Fruit fly (Drosophila melanogaster) whole organism, embryonic: ENCODE results near the gene Mgat4a.

Experiments
- Ada2b ChIP-seq: fragments of 200-800 bp; sonication (Bioruptor generic); IDR thresholded peaks from 2 replicates; pipeline ENCODE4 v1.3.6; 2022; ENCODE audit warnings: missing biosample characterization, missing genetic modification characterization
- Atf3 ChIP-seq: fragments of 200-800 bp; sonication (Bioruptor generic); optimal IDR thresholded peaks from 3 replicates; lab custom pipeline; 2016; ENCODE audit warnings: missing biosample characterization, missing genetic modification characterization
- CG13287 ChIP-seq: fragments of 200-800 bp; sonication (Bioruptor generic); IDR thresholded peaks from 2 replicates; pipeline ENCODE4 v1.3.6; 2022; ENCODE audit warnings: missing biosample characterization, missing genetic modification characterization; ENCODE audit not compliant: partially characterized antibody
- CG13296 ChIP-seq: fragments of 200-800 bp; sonication (Bioruptor generic); optimal IDR thresholded peaks from 3 replicates; lab custom pipeline; 2018; ENCODE audit warnings: missing biosample characterization, mild to moderate bottlenecking, missing genetic modification characterization
- CG14965 ChIP-seq: fragments of 200-800 bp; sonication (Bioruptor generic); optimal IDR thresholded peaks from 2 replicates; lab custom pipeline; 2016; ENCODE audit warnings: missing biosample characterization, missing genetic modification characterization, borderline replicate concordance
- CG17385 ChIP-seq: fragments of 200-800 bp; sonication (Bioruptor generic); optimal IDR thresholded peaks from 3 replicates; lab custom pipeline; 2018; ENCODE audit warnings: missing biosample characterization, mild to moderate bottlenecking, missing genetic modification characterization
- CG2116 ChIP-seq: fragments of 200-800 bp; sonication (Bioruptor generic); optimal IDR thresholded peaks from 3 replicates; lab custom pipeline; 2018; ENCODE audit warnings: missing biosample characterization, mild to moderate bottlenecking, missing genetic modification characterization
- CG2889 ChIP-seq: fragments of 200-800 bp; sonication (Bioruptor generic); IDR thresholded peaks from 3 replicates; pipeline ENCODE4 v1.3.6; 2022; ENCODE audit warnings: missing biosample characterization, missing genetic modification characterization
- CG32532 ChIP-seq: fragments of 200-800 bp; sonication (Bioruptor generic); IDR thresholded peaks from 2 replicates; pipeline ENCODE4 v1.3.6; 2022; ENCODE audit warnings: missing biosample characterization, missing genetic modification characterization
- CG34422 ChIP-seq: fragments of 200-800 bp; sonication (Bioruptor generic); IDR thresholded peaks from 3 replicates; pipeline ENCODE4 v1.3.6; 2022; ENCODE audit warnings: missing biosample characterization, missing genetic modification characterization
- CG42726 ChIP-seq: fragments of 200-800 bp; sonication (Bioruptor generic); IDR thresholded peaks from 2 replicates; pipeline ENCODE4 v1.3.6; 2022; ENCODE audit warnings: missing biosample characterization, missing genetic modification characterization; ENCODE audit not compliant: partially characterized antibody
- CG5180 ChIP-seq: fragments of 200-800 bp; sonication (Bioruptor generic); optimal IDR thresholded peaks from 3 replicates; lab custom pipeline; 2017; ENCODE audit warnings: missing biosample characterization, missing genetic modification characterization, mild to moderate bottlenecking, moderate library complexity, missing genetic modification reagents
- CG6813 ChIP-seq: fragments of 200-800 bp; sonication (Bioruptor generic); optimal IDR thresholded peaks from 2 replicates; lab custom pipeline; 2017; ENCODE audit warnings: missing biosample characterization, missing genetic modification characterization, mild to moderate bottlenecking, moderate library complexity, missing genetic modification reagents
- CG8765 ChIP-seq: fragments of 200-800 bp; sonication (Bioruptor generic); IDR thresholded peaks from 2 replicates; pipeline ENCODE4 v1.3.6; 2022; ENCODE audit warnings: missing biosample characterization, missing genetic modification characterization
- CG9609 ChIP-seq: fragments of 200-800 bp; sonication (Bioruptor generic); optimal IDR thresholded peaks from 3 replicates; lab custom pipeline; 2016; ENCODE audit warnings: missing biosample characterization, missing genetic modification characterization
- Dbx ChIP-seq: fragments of 200-800 bp; sonication (Bioruptor generic); IDR thresholded peaks from 3 replicates; pipeline ENCODE4 v1.3.6; 2022; ENCODE audit warnings: missing biosample characterization, missing genetic modification characterization
- Drgx ChIP-seq: fragments of 200-800 bp; sonication (Bioruptor generic); IDR thresholded peaks from 2 replicates; pipeline ENCODE4 v1.3.6; 2022; ENCODE audit warnings: missing biosample characterization, missing genetic modification characterization
- HLH4C ChIP-seq: fragments of 200-800 bp; sonication (Bioruptor generic); IDR thresholded peaks from 3 replicates; pipeline ENCODE4 v1.3.6; 2022; ENCODE audit warnings: missing biosample characterization, missing genetic modification characterization; ENCODE audit not compliant: partially characterized antibody
- HLH54F ChIP-seq: fragments of 200-800 bp; sonication (Bioruptor generic); optimal IDR thresholded peaks from 3 replicates; lab custom pipeline; 2016; ENCODE audit warnings: missing biosample characterization, missing genetic modification characterization
- Hand ChIP-seq: fragments of 200-800 bp; sonication (Bioruptor generic); optimal IDR thresholded peaks from 2 replicates; lab custom pipeline; 2017; ENCODE audit warnings: mild to moderate bottlenecking, missing biosample characterization, missing genetic modification reagents, missing genetic modification characterization
- HmgZ ChIP-seq: fragments of 200-800 bp; sonication (Bioruptor generic); optimal IDR thresholded peaks from 2 replicates; lab custom pipeline; 2018; ENCODE audit warnings: missing biosample characterization, mild to moderate bottlenecking, missing genetic modification characterization
- Hr39 ChIP-seq: fragments of >200 bp; optimal IDR thresholded peaks from 2 replicates; lab custom pipeline; 2017
- Hr78 ChIP-seq, 2 experiments: fragments of 200-800 bp in 1 of 2; fragments of >200 bp in 1 of 2; sonication (Bioruptor generic) in 1 of 2; optimal IDR thresholded peaks; 2 replicates each; lab custom pipeline; 2017 to 2019; ENCODE audit warnings: missing biosample characterization in 2 of 2, missing genetic modification characterization in 2 of 2, mild to moderate bottlenecking in 1 of 2, moderate library complexity in 1 of 2
- Kr ChIP-seq: fragments of 200-800 bp; sonication (Bioruptor generic); optimal IDR thresholded peaks from 2 replicates; lab custom pipeline; 2017; ENCODE audit warnings: missing biosample characterization, mild to moderate bottlenecking, missing genetic modification characterization
- Max ChIP-seq: fragments of 200-800 bp; sonication (Bioruptor generic); optimal IDR thresholded peaks from 2 replicates; lab custom pipeline; 2016; ENCODE audit warnings: missing biosample characterization, mild to moderate bottlenecking, missing genetic modification characterization
- NC2α ChIP-seq: fragments of 200-800 bp; sonication (Bioruptor generic); optimal IDR thresholded peaks from 2 replicates; lab custom pipeline; 2016; ENCODE audit warnings: missing biosample characterization, missing genetic modification characterization
- Nf-YB ChIP-seq: fragments of 200-800 bp; sonication (Bioruptor generic); optimal IDR thresholded peaks from 3 replicates; lab custom pipeline; 2019; ENCODE audit warnings: missing biosample characterization, mild to moderate bottlenecking, missing genetic modification characterization, moderate library complexity
- bsh ChIP-seq, 2 experiments: fragments of 200-800 bp; sonication (Bioruptor generic); optimal IDR thresholded peaks; 2 replicates each; lab custom pipeline; 2017 to 2018; ENCODE audit warnings: mild to moderate bottlenecking in 2 of 2, missing biosample characterization in 2 of 2, missing genetic modification characterization in 2 of 2, moderate library complexity in 1 of 2
- cad ChIP-seq: fragments of >200 bp; optimal IDR thresholded peaks from 2 replicates; lab custom pipeline; 2017; ENCODE audit warnings: missing biosample characterization, missing genetic modification characterization
- cg ChIP-seq: fragments of 200-800 bp; sonication (Bioruptor generic); optimal IDR thresholded peaks from 3 replicates; lab custom pipeline; 2019; ENCODE audit warnings: missing biosample characterization, mild to moderate bottlenecking, missing genetic modification characterization, moderate library complexity
- ci ChIP-seq: fragments of 200-800 bp; sonication (Bioruptor generic); IDR thresholded peaks from 3 replicates; pipeline ENCODE4 v1.3.6; 2022; ENCODE audit warnings: missing biosample characterization, missing genetic modification characterization
- crol ChIP-seq: fragments of 200-800 bp; sonication (Bioruptor generic); IDR thresholded peaks from 2 replicates; pipeline ENCODE4 v1.3.6; 2022; ENCODE audit warnings: missing biosample characterization, missing genetic modification characterization
- da ChIP-seq: fragments of 200-800 bp; sonication (Bioruptor generic); optimal IDR thresholded peaks from 2 replicates; lab custom pipeline; 2016; ENCODE audit warnings: missing biosample characterization, missing genetic modification characterization
- dm ChIP-seq: fragments of 200-800 bp; sonication (Bioruptor generic); optimal IDR thresholded peaks from 3 replicates; lab custom pipeline; 2016; ENCODE audit warnings: missing biosample characterization, missing genetic modification characterization
- dysf ChIP-seq: fragments of 200-800 bp; sonication (Bioruptor generic); IDR thresholded peaks from 3 replicates; pipeline ENCODE4 v1.3.6; 2022; ENCODE audit warnings: missing biosample characterization, missing genetic modification characterization
- exex ChIP-seq: fragments of 200-800 bp; sonication (Bioruptor generic); optimal IDR thresholded peaks from 4 replicates; lab custom pipeline; 2018; ENCODE audit warnings: missing biosample characterization, mild to moderate bottlenecking, missing genetic modification characterization, moderate library complexity
- fru ChIP-seq: fragments of >200 bp; optimal IDR thresholded peaks from 2 replicates; lab custom pipeline; 2017
- gsb ChIP-seq: fragments of 200-800 bp; sonication (Bioruptor generic); IDR thresholded peaks from 2 replicates; pipeline ENCODE4 v1.3.6; 2022; ENCODE audit warnings: missing biosample characterization, missing genetic modification characterization
- hbn ChIP-seq: fragments of 200-800 bp; sonication (Bioruptor generic); IDR thresholded peaks from 2 replicates; pipeline ENCODE4 v1.3.6; 2022; ENCODE audit warnings: missing biosample characterization, missing genetic modification characterization; ENCODE audit not compliant: partially characterized antibody
- hth ChIP-seq: fragments of >200 bp; optimal IDR thresholded peaks from 2 replicates; lab custom pipeline; 2017; ENCODE audit warnings: inconsistent platforms
- ken ChIP-seq: fragments of 200-800 bp; sonication (Bioruptor generic); IDR thresholded peaks from 3 replicates; pipeline ENCODE4 v1.3.6; 2022; ENCODE audit warnings: missing biosample characterization, missing genetic modification characterization
- mirr ChIP-seq: fragments of 200-800 bp; sonication (Bioruptor generic); optimal IDR thresholded peaks from 3 replicates; lab custom pipeline; 2018; ENCODE audit warnings: missing biosample characterization, mild to moderate bottlenecking, missing genetic modification characterization
- nom ChIP-seq: fragments of 200-800 bp; sonication (Bioruptor generic); optimal IDR thresholded peaks from 2 replicates; lab custom pipeline; 2017; ENCODE audit warnings: missing biosample characterization, missing genetic modification characterization, mild to moderate bottlenecking, moderate library complexity, missing genetic modification reagents
- onecut ChIP-seq: fragments of 200-800 bp; sonication (Bioruptor generic); IDR thresholded peaks from 2 replicates; pipeline ENCODE4 v1.3.6; 2022; ENCODE audit warnings: missing biosample characterization, missing genetic modification characterization
- pros ChIP-seq: fragments of 200-800 bp; sonication (Bioruptor generic); optimal IDR thresholded peaks from 3 replicates; lab custom pipeline; 2019; ENCODE audit warnings: missing biosample characterization, mild to moderate bottlenecking, missing genetic modification characterization, moderate library complexity
- seq ChIP-seq: fragments of 200-800 bp; sonication (Bioruptor generic); IDR thresholded peaks from 2 replicates; pipeline ENCODE4 v1.3.6; 2022; ENCODE audit warnings: missing biosample characterization, missing genetic modification characterization
- so ChIP-seq: fragments of 200-800 bp; sonication (Bioruptor generic); IDR thresholded peaks from 3 replicates; pipeline ENCODE4 v1.3.6; 2022; ENCODE audit warnings: missing biosample characterization, missing genetic modification characterization
- wek ChIP-seq: fragments of 200-800 bp; sonication (Bioruptor generic); optimal IDR thresholded peaks from 3 replicates; lab custom pipeline; 2018; ENCODE audit warnings: missing biosample characterization, mild to moderate bottlenecking, missing genetic modification characterization, moderate library complexity
- yki ChIP-seq: fragments of >200 bp; optimal IDR thresholded peaks from 3 replicates; lab custom pipeline; 2018
- z ChIP-seq: fragments of 200-800 bp; sonication (Bioruptor generic); IDR thresholded peaks from 3 replicates; pipeline ENCODE4 v1.3.6; 2022; ENCODE audit warnings: missing biosample characterization, missing genetic modification characterization

Mgat4a gene

dm6 chr3L:14755046-14755643, 6.7 kb upstream of the Mgat4a start (continued):
- no peak for TF ChIP-seq wek (GFP tag; lab: Kevin White, UChicago)
- TF ChIP-seq cad (GFP tag; lab: Kevin White, UChicago): no peak
- no peak for TF ChIP-seq mirr
- TF ChIP-seq z (GFP tag; lab: Robert Waterston, UW): peak; percentile 71; the same call in 2 of the 3 replicates
- no peak for TF ChIP-seq ken
- TF ChIP-seq crol (GFP tag; lab: Robert Waterston, UW): peak; percentile 90
- TF ChIP-seq CG2116 (GFP tag; lab: Kevin White, UChicago): peak; percentile 97
- TF ChIP-seq nom (GFP tag; lab: Kevin White, UChicago): peak; percentile 92
- TF ChIP-seq HLH54F (GFP tag; lab: Kevin White, UChicago): no peak
- TF ChIP-seq CG17385 (GFP tag; lab: Kevin White, UChicago): peak; percentile 49
- TF ChIP-seq CG14965: no peak
- TF ChIP-seq Kr: peak; percentile 17
- peak; percentile 17; the same call in 1 of the 2 replicates for TF ChIP-seq CG32532 (GFP tag; lab: Robert Waterston, UW)
- no peak for TF ChIP-seq exex (tag; lab: Kevin White, UChicago)
- TF ChIP-seq Drgx: peak; percentile 33; the same call in 1 of the 2 replicates
- TF ChIP-seq dysf (GFP tag; lab: Robert Waterston, UW): no peak
- peak; percentile 99 for TF ChIP-seq onecut
- TF ChIP-seq Nf-YB (GFP tag; lab: Kevin White, UChicago): peak; percentile 0
- peak; percentile 76 for TF ChIP-seq cg (GFP tag; lab: Kevin White, UChicago)
- peak; percentile 30 for TF ChIP-seq CG6813
- no peak for TF ChIP-seq Atf3 (GFP tag; lab: Kevin White, UChicago)
- peak; percentile 89 for TF ChIP-seq yki (lab: Kevin White, UChicago)
- TF ChIP-seq Max (GFP tag; lab: Kevin White, UChicago): peak; percentile 36
- TF ChIP-seq seq (GFP tag; lab: Robert Waterston, UW): peak; percentile 51; the same call in 1 of the 2 replicates
- peak; percentile 58 for TF ChIP-seq dm (GFP tag; lab: Kevin White, UChicago)
- no peak for TF ChIP-seq HmgZ
- no peak for TF ChIP-seq Hr39 (lab: Kevin White, UChicago)
- TF ChIP-seq hbn (GFP tag; lab: Robert Waterston, UW): no peak; the same call in 1 of the 2 replicates
- peak; percentile 28 for TF ChIP-seq CG5180 (GFP tag; lab: Kevin White, UChicago)
- no peak; the same call in 1 of the 2 replicates for TF ChIP-seq CG42726 (GFP tag; lab: Robert Waterston, UW)
- no peak for TF ChIP-seq da (GFP tag; lab: Kevin White, UChicago)
- TF ChIP-seq pros (GFP tag; lab: Kevin White, UChicago): peak; percentile 100
- TF ChIP-seq bsh (GFP tag; optimal IDR thresholded peaks at IDR 0.05; lab: Kevin White, UChicago): no peak
- no peak for TF ChIP-seq CG9609 (GFP tag; lab: Kevin White, UChicago)
- TF ChIP-seq ci (GFP tag; lab: Robert Waterston, UW): peak; percentile 55; the same call in 1 of the 3 replicates
- no peak for TF ChIP-seq NC2α (GFP tag; lab: Kevin White, UChicago)
- TF ChIP-seq CG8765: no peak
- no peak for TF ChIP-seq Ada2b
- peak; percentile 14 for TF ChIP-seq Hand (GFP tag; lab: Kevin White, UChicago)
- TF ChIP-seq CG2889: no peak
- 0 out of 3 replicates have a peak, but pooled peaks have one; percentile 6 for TF ChIP-seq Dbx (GFP tag; lab: Robert Waterston, UW)
- peak; percentile 60; the same call in 1 of the 3 replicates for TF ChIP-seq CG34422
- peak; percentile 56; the same call in 1 of the 3 replicates for TF ChIP-seq so (GFP tag; lab: Robert Waterston, UW)
- TF ChIP-seq hth (lab: Kevin White, UChicago): no peak
- peak in 1 of 2 experiments; percentile 83 for TF ChIP-seq Hr78 (GFP tag; optimal IDR thresholded peaks at IDR 0.05; lab: Kevin White, UChicago)
- no peak for TF ChIP-seq gsb (GFP tag; lab: Robert Waterston, UW)
- TF ChIP-seq CG13296 (GFP tag; lab: Kevin White, UChicago): no peak
- no peak for TF ChIP-seq fru (lab: Kevin White, UChicago)
- peak; percentile 46; the same call in 1 of the 3 replicates for TF ChIP-seq HLH4C (GFP tag; lab: Robert Waterston, UW)
- peak; percentile 46 for TF ChIP-seq CG13287 (GFP tag; lab: Robert Waterston, UW)
